Fruit fly (Drosophila melanogaster) Kc167 (cell line): Measurements from ENCODE around the gene CG17477.

Source experiments
- Myc ChIP-seq: fragments of >200 bp; optimal IDR thresholded peaks from 2 replicates; lab custom pipeline; 2017; ENCODE audit warnings: missing external identifiers
- Sin3A ChIP-seq: fragments of >200 bp; optimal IDR thresholded peaks from 2 replicates; lab custom pipeline; 2018; ENCODE audit warnings: missing external identifiers

- TF ChIP-seq Sin3A (no peak), Myc (lab: Kevin White, UChicago) (no peak)
Observed at dm6 chr3R:17110880-17111726, 15.6 kb downstream of the CG17477 start.
